Worm (Caenorhabditis elegans): ENCODE results near the gene F38B6.2.

- no peak for TF ChIP-seq nhr-2 (tag; optimal IDR thresholded peaks at IDR 0.05)
- no peak for TF ChIP-seq elt-3 (tag; optimal IDR thresholded peaks at IDR 0.05)
- TF ChIP-seq lsy-2 (tag; optimal IDR thresholded peaks at IDR 0.05): no peak
Measured at ce11 chrX:6709238-6709637, 10.9 kb downstream of the F38B6.2 start, which contains the start of gene acr-3.
